Worm (Caenorhabditis elegans) whole organism, L4 larva: ENCODE results near the gene C02B8.3.

ENCODE experiments used
- F10B5.3 ChIP-seq: sonication (generic microtip); optimal IDR thresholded peaks from 2 replicates; lab custom pipeline; 2016; ENCODE audit warnings: mild to moderate bottlenecking, missing genetic modification characterization, missing compliant biosample characterization
- F26F4.8 ChIP-seq: fragments of 200-800 bp; sonication (Bioruptor generic); conservative IDR thresholded peaks from 2 replicates; pipeline ENCODE4 v1.3.6; 2022; ENCODE audit warnings: missing genetic modification characterization, missing compliant biosample characterization
- T20F7.1 ChIP-seq: fragments of 200-800 bp; sonication (Bioruptor generic); optimal IDR thresholded peaks from 2 replicates; lab custom pipeline; 2018; ENCODE audit warnings: mild to moderate bottlenecking, missing genetic modification characterization, missing compliant biosample characterization
- T26A8.4 ChIP-seq: fragments of 200-800 bp; sonication (Bioruptor generic); IDR thresholded peaks from 2 replicates; pipeline ENCODE4 v1.3.6; 2022; ENCODE audit warnings: missing genetic modification characterization, missing compliant biosample characterization
- Y105C5A.15 ChIP-seq: fragments of 200-800 bp; sonication (Bioruptor generic); IDR thresholded peaks from 2 replicates; pipeline ENCODE4 v1.3.6; 2022; ENCODE audit warnings: missing genetic modification characterization, missing compliant biosample characterization
- Y48G9A.11 ChIP-seq: fragments of 200-800 bp; sonication (Bioruptor generic); IDR thresholded peaks from 2 replicates; pipeline ENCODE4 v1.3.6; 2022; ENCODE audit warnings: missing genetic modification reagents, missing genetic modification characterization, missing compliant biosample characterization
- Y5F2A.4 ChIP-seq: fragments of 200-800 bp; sonication (Bioruptor generic); optimal IDR thresholded peaks from 2 replicates; lab custom pipeline; 2018; ENCODE audit warnings: mild to moderate bottlenecking, missing genetic modification characterization, missing compliant biosample characterization
- Y75B8A.6 ChIP-seq: fragments of 200-800 bp; sonication (Bioruptor generic); IDR thresholded peaks from 2 replicates; pipeline ENCODE4 v1.3.6; 2022; ENCODE audit warnings: missing genetic modification reagents, missing genetic modification characterization, missing compliant biosample characterization
- ZK337.2 ChIP-seq: fragments of 200-800 bp; sonication (Bioruptor generic); IDR thresholded peaks from 2 replicates; pipeline ENCODE4 v1.3.6; 2022; ENCODE audit warnings: missing genetic modification reagents, missing genetic modification characterization, missing compliant biosample characterization
- ZK546.5 ChIP-seq, 2 experiments: sonication (generic microtip); optimal IDR thresholded peaks; 2 replicates each; lab custom pipeline; 2017; ENCODE audit warnings: missing biosample characterization in 2 of 2, missing genetic modification characterization in 2 of 2
- ama-1 ChIP-seq: fragments of 150-350 bp; optimal IDR thresholded peaks from 2 replicates; lab custom pipeline; 2014; ENCODE audit warnings: inconsistent platforms, mixed read lengths
- arid-1 ChIP-seq: fragments of 200-800 bp; sonication (Bioruptor generic); conservative IDR thresholded peaks from 2 replicates; pipeline ENCODE4 v1.3.6; 2022; ENCODE audit warnings: missing genetic modification reagents, missing genetic modification characterization, missing compliant biosample characterization
- attf-4 ChIP-seq: sonication (generic microtip); optimal IDR thresholded peaks from 3 replicates; lab custom pipeline; 2017; ENCODE audit warnings: missing biosample characterization, missing genetic modification characterization
- ceh-20 ChIP-seq: fragments of 200-800 bp; sonication (Bioruptor generic); IDR thresholded peaks from 2 replicates; pipeline ENCODE4 v1.3.6; 2022; ENCODE audit warnings: missing genetic modification reagents, missing genetic modification characterization, missing compliant biosample characterization
- ceh-32 ChIP-seq: sonication (generic microtip); optimal IDR thresholded peaks from 2 replicates; lab custom pipeline; 2016; ENCODE audit warnings: mild to moderate bottlenecking, missing genetic modification characterization, missing compliant biosample characterization; ENCODE audit not compliant: poor library complexity
- ceh-82 ChIP-seq: sonication (generic microtip); optimal IDR thresholded peaks from 2 replicates; lab custom pipeline; 2017; ENCODE audit warnings: missing biosample characterization, missing genetic modification characterization
- cey-2 ChIP-seq: sonication (generic microtip); optimal IDR thresholded peaks from 3 replicates; lab custom pipeline; 2017; ENCODE audit warnings: missing genetic modification characterization, mild to moderate bottlenecking, missing compliant biosample characterization, antibody characterized with exemption, borderline replicate concordance; ENCODE audit not compliant: insufficient read depth
- dve-1 ChIP-seq: sonication (generic microtip); optimal IDR thresholded peaks from 2 replicates; lab custom pipeline; 2017; ENCODE audit warnings: antibody characterized with exemption, mild to moderate bottlenecking, missing genetic modification characterization, missing compliant biosample characterization; ENCODE audit not compliant: insufficient read depth
- fos-1 ChIP-seq: fragments of 150-350 bp; optimal IDR thresholded peaks from 2 replicates; lab custom pipeline; 2014; ENCODE audit warnings: missing biosample characterization, missing genetic modification characterization
- jun-1 ChIP-seq: fragments of 150-350 bp; optimal IDR thresholded peaks from 2 replicates; lab custom pipeline; 2014; ENCODE audit warnings: missing biosample characterization, missing genetic modification reagents, missing genetic modification characterization
- lin-13 ChIP-seq: fragments of 150-350 bp; optimal IDR thresholded peaks from 2 replicates; lab custom pipeline; 2014; ENCODE audit warnings: missing biosample characterization, missing genetic modification reagents, missing genetic modification characterization
- lin-29 ChIP-seq: fragments of 200-800 bp; sonication (Bioruptor generic); IDR thresholded peaks from 2 replicates; pipeline ENCODE4 v1.3.6; 2022; ENCODE audit warnings: missing genetic modification reagents, missing genetic modification characterization, missing compliant biosample characterization
- lin-38 ChIP-seq: fragments of 200-800 bp; sonication (Bioruptor generic); IDR thresholded peaks from 2 replicates; pipeline ENCODE4 v1.3.6; 2022; ENCODE audit warnings: missing genetic modification reagents, missing genetic modification characterization, missing compliant biosample characterization
- lin-39 ChIP-seq: fragments of 150-350 bp; optimal IDR thresholded peaks from 2 replicates; lab custom pipeline; 2014; ENCODE audit warnings: missing biosample characterization, missing genetic modification reagents, missing genetic modification characterization
- madf-9 ChIP-seq: fragments of 200-800 bp; sonication (Bioruptor generic); conservative IDR thresholded peaks from 2 replicates; pipeline ENCODE4 v1.3.6; 2022; ENCODE audit warnings: missing genetic modification reagents, missing genetic modification characterization, missing compliant biosample characterization
- mep-1 ChIP-seq: fragments of 150-350 bp; sonication (generic microtip); optimal IDR thresholded peaks from 3 replicates; lab custom pipeline; 2014; ENCODE audit warnings: missing biosample characterization, missing genetic modification characterization
- mxl-3 ChIP-seq: fragments of 200-800 bp; sonication (Bioruptor generic); optimal IDR thresholded peaks from 2 replicates; lab custom pipeline; 2018; ENCODE audit warnings: mild to moderate bottlenecking, missing genetic modification characterization, missing compliant biosample characterization
- nhr-10 ChIP-seq: fragments of 150-350 bp; optimal IDR thresholded peaks from 2 replicates; lab custom pipeline; 2014; ENCODE audit warnings: missing biosample characterization, missing genetic modification characterization
- nhr-102 ChIP-seq: sonication (generic microtip); optimal IDR thresholded peaks from 2 replicates; lab custom pipeline; 2016; ENCODE audit warnings: mild to moderate bottlenecking, missing genetic modification characterization, moderate library complexity, missing compliant biosample characterization
- nhr-111 ChIP-seq: fragments of 200-800 bp; sonication (Bioruptor generic); optimal IDR thresholded peaks from 2 replicates; lab custom pipeline; 2018; ENCODE audit warnings: mild to moderate bottlenecking, missing genetic modification characterization, missing compliant biosample characterization
- nhr-41 ChIP-seq: fragments of 200-800 bp; sonication (Bioruptor generic); IDR thresholded peaks from 2 replicates; pipeline ENCODE4 v1.3.6; 2022; ENCODE audit warnings: missing genetic modification reagents, missing genetic modification characterization, missing compliant biosample characterization
- nhr-48 ChIP-seq: sonication (generic microtip); optimal IDR thresholded peaks from 2 replicates; lab custom pipeline; 2016; ENCODE audit warnings: mild to moderate bottlenecking, missing genetic modification characterization, missing compliant biosample characterization
- nhr-6 ChIP-seq: fragments of 150-350 bp; optimal IDR thresholded peaks from 2 replicates; lab custom pipeline; 2014; ENCODE audit warnings: missing biosample characterization, missing genetic modification characterization
- nhr-76 ChIP-seq: fragments of 150-350 bp; optimal IDR thresholded peaks from 2 replicates; lab custom pipeline; 2014; ENCODE audit warnings: missing biosample characterization, missing genetic modification characterization
- nhr-77 ChIP-seq: fragments of 150-350 bp; optimal IDR thresholded peaks from 2 replicates; lab custom pipeline; 2014; ENCODE audit warnings: missing biosample characterization, missing genetic modification characterization
- php-3 ChIP-seq: fragments of 200-800 bp; sonication (Bioruptor generic); IDR thresholded peaks from 2 replicates; pipeline ENCODE4 v1.3.6; 2022; ENCODE audit warnings: missing genetic modification reagents, missing genetic modification characterization, missing compliant biosample characterization
- saeg-2 ChIP-seq: fragments of 200-800 bp; sonication (Bioruptor generic); IDR thresholded peaks from 2 replicates; pipeline ENCODE4 v1.3.6; 2022; ENCODE audit warnings: missing genetic modification reagents, missing genetic modification characterization, missing compliant biosample characterization
- sdz-12 ChIP-seq: fragments of 200-800 bp; sonication (Bioruptor generic); optimal IDR thresholded peaks from 2 replicates; lab custom pipeline; 2018; ENCODE audit warnings: mild to moderate bottlenecking, missing genetic modification characterization, missing compliant biosample characterization
- set-16 ChIP-seq: fragments of 200-800 bp; sonication (Bioruptor generic); IDR thresholded peaks from 2 replicates; pipeline ENCODE4 v1.3.6; 2022; ENCODE audit warnings: missing genetic modification reagents, missing genetic modification characterization, missing compliant biosample characterization
- skn-1 ChIP-seq: fragments of 150-350 bp; optimal IDR thresholded peaks from 2 replicates; lab custom pipeline; 2014; ENCODE audit warnings: missing biosample characterization, missing genetic modification characterization
- spr-3 ChIP-seq: fragments of 200-800 bp; sonication (Bioruptor generic); optimal IDR thresholded peaks from 2 replicates; lab custom pipeline; 2018; ENCODE audit warnings: mild to moderate bottlenecking, missing genetic modification characterization, missing compliant biosample characterization
- tag-97 ChIP-seq: fragments of 200-800 bp; sonication (Bioruptor generic); IDR thresholded peaks from 2 replicates; pipeline ENCODE4 v1.3.6; 2022; ENCODE audit warnings: missing genetic modification characterization, missing compliant biosample characterization
- unc-62 ChIP-seq, 3 experiments: fragments of 150-350 bp in 1 of 3; sonication (generic microtip); optimal IDR thresholded peaks in 2 of 3; peaks in 1 of 3; 1 replicate in 1 of 3; 2 replicates in 2 of 3; lab custom pipeline; 2014 to 2017; ENCODE audit warnings: missing biosample characterization in 3 of 3, missing genetic modification characterization in 3 of 3, missing genetic modification reagents in 3 of 3, missing genotype in 1 of 3
- vab-7 ChIP-seq: fragments of 200-800 bp; sonication (Bioruptor generic); IDR thresholded peaks from 2 replicates; pipeline ENCODE4 v1.3.6; 2022; ENCODE audit warnings: missing genetic modification reagents, missing genetic modification characterization, missing compliant biosample characterization
- zag-1 ChIP-seq: fragments of 150-350 bp; optimal IDR thresholded peaks from 2 replicates; lab custom pipeline; 2014; ENCODE audit warnings: missing biosample characterization, missing genetic modification characterization
- zfp-2 ChIP-seq: sonication (generic microtip); optimal IDR thresholded peaks from 2 replicates; lab custom pipeline; 2016; ENCODE audit warnings: mild to moderate bottlenecking, missing genetic modification characterization, missing compliant biosample characterization
- ztf-11 ChIP-seq: fragments of 150-350 bp; optimal IDR thresholded peaks from 2 replicates; lab custom pipeline; 2014; ENCODE audit warnings: missing biosample characterization, missing genetic modification characterization
- ztf-7 ChIP-seq: fragments of 150-350 bp; optimal IDR thresholded peaks from 2 replicates; lab custom pipeline; 2014; ENCODE audit warnings: missing biosample characterization, missing genetic modification characterization

The C02B8.3 gene

ce11 chrX:8155969-8156368, 16.7 kb downstream of the C02B8.3 start (continued):
- TF ChIP-seq attf-4 (tag; lab: Kevin White, UChicago) (no peak), F26F4.8 (GFP tag; lab: Robert Waterston, UW) (peak; percentile 77), Y5F2A.4 (GFP tag; lab: Kevin White, UChicago) (no peak), skn-1 (no peak), Y75B8A.6 (GFP tag; lab: Robert Waterston, UW) (0 out of 2 replicates have a peak, but pooled peaks have one; percentile 61), Y105C5A.15 (peak; percentile 81; the same call in 1 of the 2 replicates), ZK546.5 (tag; optimal IDR thresholded peaks at IDR 0.05; lab: Kevin White, UChicago) (no peak), nhr-48 (tag; lab: Kevin White, UChicago) (no peak), lin-38 (GFP tag; lab: Robert Waterston, UW) (peak; percentile 52), nhr-41 (GFP tag; lab: Robert Waterston, UW) (peak; percentile 64; the same call in 1 of the 2 replicates), lin-29 (peak; percentile 25; the same call in 1 of the 2 replicates), ama-1 (lab: Kevin White, UChicago) (no peak), saeg-2 (0 out of 2 replicates have a peak, but pooled peaks have one; percentile 26), set-16 (GFP tag; lab: Robert Waterston, UW) (peak; percentile 29; the same call in 1 of the 2 replicates)
- TF ChIP-seq, all 104 proteins: peak for 33

- peak; percentile 57; the same call in 1 of the 2 replicates for TF ChIP-seq arid-1
- TF ChIP-seq dve-1 (tag; lab: Kevin White, UChicago): peak; percentile 65
- TF ChIP-seq T20F7.1 (GFP tag; lab: Kevin White, UChicago): no peak
- no peak for TF ChIP-seq spr-3 (GFP tag; lab: Kevin White, UChicago)
- peak; percentile 64 for TF ChIP-seq mep-1 (tag; lab: Kevin White, UChicago)
- TF ChIP-seq lin-38 (GFP tag; lab: Robert Waterston, UW): peak; percentile 50
- TF ChIP-seq ztf-11 (tag; lab: Kevin White, UChicago): no peak
- TF ChIP-seq nhr-41 (GFP tag; lab: Robert Waterston, UW): 0 out of 2 replicates have a peak, but pooled peaks have one; percentile 9
- TF ChIP-seq nhr-10: no peak
- TF ChIP-seq lin-39: no peak
- no peak for TF ChIP-seq mxl-3 (GFP tag; lab: Kevin White, UChicago)
- no peak for TF ChIP-seq Y5F2A.4 (GFP tag; lab: Kevin White, UChicago)
- no peak for TF ChIP-seq cey-2 (tag; lab: Kevin White, UChicago)
- no peak for TF ChIP-seq tag-97 (GFP tag; lab: Robert Waterston, UW)
- peak; percentile 22; the same call in 1 of the 2 replicates for TF ChIP-seq T26A8.4 (GFP tag; lab: Robert Waterston, UW)
- TF ChIP-seq zag-1 (tag; lab: Kevin White, UChicago): no peak
- no peak for TF ChIP-seq jun-1 (tag; lab: Kevin White, UChicago)
- peak; percentile 9 for TF ChIP-seq ztf-7
- TF ChIP-seq madf-9 (GFP tag; lab: Robert Waterston, UW): peak; percentile 35; the same call in 1 of the 2 replicates
- no peak for TF ChIP-seq zfp-2
- TF ChIP-seq nhr-76: no peak
- TF ChIP-seq lin-13 (GFP tag; lab: Kevin White, UChicago): no peak
- TF ChIP-seq unc-62 (GFP tag; optimal IDR thresholded peaks at IDR 0.05 in 1 of 2; lab: Kevin White, UChicago): no peak
- no peak for TF ChIP-seq unc-62 (tag; optimal IDR thresholded peaks at IDR 0.05; lab: Kevin White, UChicago)
- TF ChIP-seq F10B5.3: no peak
- peak; percentile 50; the same call in 1 of the 2 replicates for TF ChIP-seq Y48G9A.11 (GFP tag; lab: Robert Waterston, UW)
- no peak for TF ChIP-seq fos-1 (tag; lab: Kevin White, UChicago)
- no peak for TF ChIP-seq nhr-102 (tag; lab: Kevin White, UChicago)
- TF ChIP-seq php-3 (GFP tag; lab: Robert Waterston, UW): peak; percentile 44; the same call in 1 of the 2 replicates
- no peak for TF ChIP-seq nhr-6
- no peak for TF ChIP-seq ZK546.5 (tag; optimal IDR thresholded peaks at IDR 0.05; lab: Kevin White, UChicago)
- no peak for TF ChIP-seq skn-1
- no peak for TF ChIP-seq nhr-111 (GFP tag; lab: Kevin White, UChicago)
- TF ChIP-seq sdz-12 (GFP tag; lab: Kevin White, UChicago): no peak
- TF ChIP-seq ZK337.2: peak; percentile 68; the same call in 1 of the 2 replicates
- TF ChIP-seq ceh-20 (GFP tag; lab: Robert Waterston, UW): peak; percentile 50; the same call in 1 of the 2 replicates
- peak; percentile 72 for TF ChIP-seq vab-7 (GFP tag; lab: Robert Waterston, UW)
- TF ChIP-seq ceh-82: no peak
- TF ChIP-seq nhr-77 (tag; lab: Kevin White, UChicago): no peak
- TF ChIP-seq ceh-32 (tag; lab: Kevin White, UChicago): no peak
- 0 out of 2 replicates have a peak, but pooled peaks have one; percentile 17 for TF ChIP-seq lin-29
These were observed 17.3 kb downstream of the C02B8.3 start for ce11 chrX:8156502-8156901.
